Worm (Caenorhabditis elegans) whole organism, L4/young adult: Measurements from ENCODE around the gene F09E10.6.

ENCODE experiments used
- W03F9.2 ChIP-seq: fragments of 150-350 bp; optimal IDR thresholded peaks from 2 replicates; lab custom pipeline; 2014; ENCODE audit warnings: missing biosample characterization, missing genetic modification characterization
- dao-5 ChIP-seq: sonication (generic microtip); optimal IDR thresholded peaks from 2 replicates; lab custom pipeline; 2016; ENCODE audit warnings: missing genotype, missing genetic modification characterization, moderate library complexity, missing compliant biosample characterization

DNA sequence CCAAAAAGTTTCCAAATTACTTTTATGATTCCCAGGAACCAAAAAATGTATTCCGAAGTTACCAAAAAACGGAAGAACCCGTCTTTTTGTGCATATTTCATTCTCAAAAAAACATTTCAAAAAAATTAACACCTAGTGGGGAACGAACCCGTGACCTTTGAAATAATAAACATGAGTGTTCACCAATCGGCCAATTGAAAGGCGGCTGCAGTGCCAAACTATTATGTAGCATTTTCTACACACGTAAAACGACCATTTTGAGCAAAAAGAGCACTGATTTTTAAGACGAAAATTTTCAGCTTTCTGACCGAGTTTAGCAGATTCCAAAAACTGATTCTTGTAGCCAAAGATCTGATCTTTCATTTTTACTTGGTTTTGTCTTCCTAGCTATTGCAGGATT is 6.4 kb downstream of the F09E10.6 start:
- no peak for TF ChIP-seq dao-5 (tag; lab: Kevin White, UChicago)
- TF ChIP-seq W03F9.2, result no peak
